Fruit fly (Drosophila melanogaster): Measurements from ENCODE around the gene repo.
A peak's percentile ranks its signal among the peaks of the same experiment; 100 is the strongest.

Gene repo

dm6 chr3R:18228713-18229222, 7.2 kb upstream of the repo start (continued):
- TF ChIP-seq CHES-1-like (GFP tag; optimal IDR thresholded peaks at IDR 0.05): no peak
- TF ChIP-seq CG1024 (GFP tag; IDR thresholded peaks at IDR 0.05): no peak
- no peak for TF ChIP-seq CG15479 (GFP tag; optimal IDR thresholded peaks at IDR 0.05)
- TF ChIP-seq z (GFP tag; IDR thresholded peaks at IDR 0.05): no peak
- TF ChIP-seq gcm2 (GFP tag; optimal IDR thresholded peaks at IDR 0.05): no peak
- TF ChIP-seq nerfin-1 (tag; optimal IDR thresholded peaks at IDR 0.05): no peak
- TF ChIP-seq Mrtf (GFP tag; IDR thresholded peaks at IDR 0.05): 0 out of 3 replicates have a peak, but pooled peaks have one; percentile 13
- no peak for TF ChIP-seq inv (GFP tag; IDR thresholded peaks at IDR 0.05; ENCODE audit: partially characterized antibody)
- peak; percentile 6 for TF ChIP-seq mam (GFP tag; optimal IDR thresholded peaks at IDR 0.05)
- TF ChIP-seq ato (GFP tag; IDR thresholded peaks at IDR 0.05; ENCODE audit: partially characterized antibody): no peak
- TF ChIP-seq CG12942 (GFP tag; optimal IDR thresholded peaks at IDR 0.05): no peak
- no peak for TF ChIP-seq CG16779 (GFP tag; IDR thresholded peaks at IDR 0.05)
- TF ChIP-seq sim (GFP tag; IDR thresholded peaks at IDR 0.05): no peak
- no peak for TF ChIP-seq ERR (GFP tag; optimal IDR thresholded peaks at IDR 0.05)

dm6 chr3R:18230229-18230628, 5.8 kb upstream of the repo start:
- TF ChIP-seq CG7357 (GFP tag; IDR thresholded peaks at IDR 0.05): peak; percentile 79
- no peak for TF ChIP-seq CG9215 (GFP tag; IDR thresholded peaks at IDR 0.05)
- peak; percentile 9 for TF ChIP-seq exex (tag; optimal IDR thresholded peaks at IDR 0.05)
- no peak for TF ChIP-seq sqz (GFP tag; optimal IDR thresholded peaks at IDR 0.05)
- peak; percentile 10 for TF ChIP-seq CG2116 (GFP tag; optimal IDR thresholded peaks at IDR 0.05)
- TF ChIP-seq Med (GFP tag): peak; percentile 50
- peak; percentile 20; the same call in 1 of the 3 replicates for TF ChIP-seq row (GFP tag; IDR thresholded peaks at IDR 0.05)
- peak; percentile 21 for TF ChIP-seq CG30020 (tag; optimal IDR thresholded peaks at IDR 0.05)
- peak; percentile 32 for TF ChIP-seq Sry-δ (GFP tag; optimal IDR thresholded peaks at IDR 0.05)
- no peak for TF ChIP-seq Dbx (GFP tag; IDR thresholded peaks at IDR 0.05)
- TF ChIP-seq E2f2 (GFP tag; IDR thresholded peaks at IDR 0.05): peak; percentile 51; the same call in 1 of the 2 replicates
- peak; percentile 41 for TF ChIP-seq BEAF-32 (GFP tag; optimal IDR thresholded peaks at IDR 0.05)
- TF ChIP-seq scrt (GFP tag; optimal IDR thresholded peaks at IDR 0.05): no peak
- TF ChIP-seq Dp (GFP tag; optimal IDR thresholded peaks at IDR 0.05): peak; percentile 60
- peak; percentile 80 for TF ChIP-seq Myb (GFP tag; optimal IDR thresholded peaks at IDR 0.05)
- 0 out of 3 replicates have a peak, but pooled peaks have one; percentile 25 for TF ChIP-seq HLH4C (GFP tag; IDR thresholded peaks at IDR 0.05; ENCODE audit: partially characterized antibody)
- TF ChIP-seq sens (GFP tag): peak; percentile 45
- 0 out of 4 replicates have a peak, but pooled peaks have one; percentile 20 for TF ChIP-seq Dll (GFP tag; IDR thresholded peaks at IDR 0.05; ENCODE audit: partially characterized antibody)
- TF ChIP-seq stwl (tag; optimal IDR thresholded peaks at IDR 0.05): peak; percentile 42
- 0 out of 3 replicates have a peak, but pooled peaks have one; percentile 27 for TF ChIP-seq CG6791 (GFP tag; IDR thresholded peaks at IDR 0.05; ENCODE audit: partially characterized antibody)
- peak; percentile 43; the same call in 1 of the 2 replicates for TF ChIP-seq CG13287 (GFP tag; IDR thresholded peaks at IDR 0.05; ENCODE audit: partially characterized antibody)
- TF ChIP-seq CG4617 (GFP tag; optimal IDR thresholded peaks at IDR 0.05; ENCODE audit: borderline replicate concordance): no peak
- peak; percentile 26 for TF ChIP-seq CG1603 (tag; optimal IDR thresholded peaks at IDR 0.05)
- TF ChIP-seq ssp (GFP tag; IDR thresholded peaks at IDR 0.05): peak; percentile 84
- peak; percentile 37 for TF ChIP-seq pzg (GFP tag; optimal IDR thresholded peaks at IDR 0.05)
- peak; percentile 13 for TF ChIP-seq trem (tag; optimal IDR thresholded peaks at IDR 0.05)
- peak; percentile 47 for TF ChIP-seq CG15514 (GFP tag; optimal IDR thresholded peaks at IDR 0.05)
- TF ChIP-seq Mrtf (GFP tag; IDR thresholded peaks at IDR 0.05): no peak
- no peak for TF ChIP-seq fd96Cb (tag; optimal IDR thresholded peaks at IDR 0.05)
- TF ChIP-seq CG6175 (GFP tag; IDR thresholded peaks at IDR 0.05): no peak
- TF ChIP-seq CG17361 (GFP tag; IDR thresholded peaks at IDR 0.05): no peak
- no peak for TF ChIP-seq sens-2 (GFP tag; IDR thresholded peaks at IDR 0.05)
- peak; percentile 86 for TF ChIP-seq CG17802 (tag; optimal IDR thresholded peaks at IDR 0.05)
- TF ChIP-seq Dref (GFP tag; IDR thresholded peaks at IDR 0.05): peak; percentile 46; the same call in 1 of the 2 replicates
